Fruit fly (Drosophila melanogaster) whole organism, embryonic: ENCODE data around the gene CG11986.

Experiments used
- Adf1 ChIP-seq: fragments of 200-800 bp; sonication (Bioruptor generic); IDR thresholded peaks from 2 replicates; pipeline ENCODE4 v1.3.6; 2022; ENCODE audit warnings: missing biosample characterization, missing genetic modification characterization
- Asciz ChIP-seq: fragments of 200-800 bp; sonication (Bioruptor generic); optimal IDR thresholded peaks from 2 replicates; lab custom pipeline; 2017; ENCODE audit warnings: missing biosample characterization, mild to moderate bottlenecking, missing genetic modification characterization, missing genetic modification reagents
- BEAF-32 ChIP-seq: fragments of 200-800 bp; sonication (Bioruptor generic); optimal IDR thresholded peaks from 3 replicates; lab custom pipeline; 2017; ENCODE audit warnings: missing biosample characterization, missing genetic modification characterization, mild to moderate bottlenecking, moderate library complexity, missing genetic modification reagents
- CG10543 ChIP-seq: fragments of 200-800 bp; sonication (Bioruptor generic); optimal IDR thresholded peaks from 3 replicates; lab custom pipeline; 2017; ENCODE audit warnings: missing biosample characterization, mild to moderate bottlenecking, missing genetic modification characterization, moderate library complexity
- CG12219 ChIP-seq: fragments of 200-800 bp; sonication (Bioruptor generic); optimal IDR thresholded peaks from 3 replicates; lab custom pipeline; 2018; ENCODE audit warnings: missing biosample characterization, mild to moderate bottlenecking, missing genetic modification characterization
- CG12391 ChIP-seq: fragments of 200-800 bp; sonication (Bioruptor generic); optimal IDR thresholded peaks from 3 replicates; lab custom pipeline; 2018; ENCODE audit warnings: missing biosample characterization, mild to moderate bottlenecking, missing genetic modification characterization, moderate library complexity
- CG15514 ChIP-seq: fragments of 200-800 bp; sonication (Bioruptor generic); optimal IDR thresholded peaks from 3 replicates; lab custom pipeline; 2017; ENCODE audit warnings: missing biosample characterization, missing genetic modification characterization, mild to moderate bottlenecking, moderate library complexity, missing genetic modification reagents
- CG15601 ChIP-seq: fragments of 200-800 bp; sonication (Bioruptor generic); optimal IDR thresholded peaks from 3 replicates; lab custom pipeline; 2019; ENCODE audit warnings: missing biosample characterization, mild to moderate bottlenecking, missing genetic modification characterization, moderate library complexity
- CG17802 ChIP-seq: fragments of 200-800 bp; sonication (Bioruptor generic); optimal IDR thresholded peaks from 2 replicates; lab custom pipeline; 2018; ENCODE audit warnings: missing biosample characterization, mild to moderate bottlenecking, missing genetic modification characterization, moderate library complexity
- CG2712 ChIP-seq: fragments of 200-800 bp; optimal IDR thresholded peaks from 3 replicates; lab custom pipeline; 2019; ENCODE audit warnings: missing biosample characterization, mild to moderate bottlenecking, missing genetic modification characterization, moderate library complexity
- CG33557 ChIP-seq: fragments of 200-800 bp; sonication (Bioruptor generic); optimal IDR thresholded peaks from 2 replicates; lab custom pipeline; 2019; ENCODE audit warnings: missing biosample characterization, mild to moderate bottlenecking, missing genetic modification characterization, moderate library complexity
- CG34422 ChIP-seq: fragments of 200-800 bp; sonication (Bioruptor generic); IDR thresholded peaks from 3 replicates; pipeline ENCODE4 v1.3.6; 2022; ENCODE audit warnings: missing biosample characterization, missing genetic modification characterization
- CG4282 ChIP-seq: fragments of 200-800 bp; sonication (Bioruptor generic); optimal IDR thresholded peaks from 2 replicates; lab custom pipeline; 2016; ENCODE audit warnings: missing biosample characterization, missing genetic modification characterization
- CG9727 ChIP-seq: fragments of 200-800 bp; sonication (Bioruptor generic); optimal IDR thresholded peaks from 3 replicates; lab custom pipeline; 2017; ENCODE audit warnings: missing biosample characterization, mild to moderate bottlenecking, missing genetic modification characterization
- CHES-1-like ChIP-seq: fragments of 200-800 bp; sonication (Bioruptor generic); optimal IDR thresholded peaks from 2 replicates; lab custom pipeline; 2016; ENCODE audit warnings: missing biosample characterization, missing genetic modification characterization
- CoRest ChIP-seq: fragments of 200-800 bp; sonication (Bioruptor generic); optimal IDR thresholded peaks from 3 replicates; lab custom pipeline; 2018; ENCODE audit warnings: missing biosample characterization, mild to moderate bottlenecking, missing genetic modification characterization, moderate library complexity
- CrebB ChIP-seq: fragments of 200-800 bp; sonication (Bioruptor generic); optimal IDR thresholded peaks from 3 replicates; lab custom pipeline; 2018; ENCODE audit warnings: missing biosample characterization, mild to moderate bottlenecking, missing genetic modification characterization
- Dp ChIP-seq: fragments of 200-800 bp; sonication (Bioruptor generic); optimal IDR thresholded peaks from 2 replicates; lab custom pipeline; 2018; ENCODE audit warnings: missing biosample characterization, mild to moderate bottlenecking, missing genetic modification characterization, moderate library complexity
- Dref ChIP-seq: fragments of 200-800 bp; sonication (Bioruptor generic); IDR thresholded peaks from 2 replicates; pipeline ENCODE4 v1.3.6; 2022; ENCODE audit warnings: missing biosample characterization, missing genetic modification characterization
- Ets97D ChIP-seq: fragments of 200-800 bp; sonication (Bioruptor generic); optimal IDR thresholded peaks from 3 replicates; lab custom pipeline; 2016; ENCODE audit warnings: missing biosample characterization, missing genetic modification characterization
- HLH4C ChIP-seq: fragments of 200-800 bp; sonication (Bioruptor generic); IDR thresholded peaks from 3 replicates; pipeline ENCODE4 v1.3.6; 2022; ENCODE audit warnings: missing biosample characterization, missing genetic modification characterization; ENCODE audit not compliant: partially characterized antibody
- HLH54F ChIP-seq: fragments of 200-800 bp; sonication (Bioruptor generic); optimal IDR thresholded peaks from 3 replicates; lab custom pipeline; 2016; ENCODE audit warnings: missing biosample characterization, missing genetic modification characterization
- HmgZ ChIP-seq: fragments of 200-800 bp; sonication (Bioruptor generic); optimal IDR thresholded peaks from 2 replicates; lab custom pipeline; 2018; ENCODE audit warnings: missing biosample characterization, mild to moderate bottlenecking, missing genetic modification characterization
- Med ChIP-seq: fragments of 200-800 bp; sonication (Bioruptor generic); peaks from one replicate; lab custom pipeline; 2016; ENCODE audit warnings: missing biosample characterization, missing genetic modification characterization, mild to moderate bottlenecking, inconsistent platforms, moderate library complexity
- Nf-YB ChIP-seq: fragments of 200-800 bp; sonication (Bioruptor generic); optimal IDR thresholded peaks from 3 replicates; lab custom pipeline; 2019; ENCODE audit warnings: missing biosample characterization, mild to moderate bottlenecking, missing genetic modification characterization, moderate library complexity
- Rfx ChIP-seq: fragments of 200-800 bp; sonication (Bioruptor generic); IDR thresholded peaks from 2 replicates; pipeline ENCODE4 v1.3.6; 2022; ENCODE audit warnings: missing biosample characterization, missing genetic modification characterization
- Ssrp ChIP-seq: fragments of 200-800 bp; sonication (Bioruptor generic); optimal IDR thresholded peaks from 2 replicates; lab custom pipeline; 2018; ENCODE audit warnings: missing biosample characterization, mild to moderate bottlenecking, missing genetic modification characterization, moderate library complexity
- Vsx1 ChIP-seq: fragments of 200-800 bp; sonication (Bioruptor generic); optimal IDR thresholded peaks from 2 replicates; lab custom pipeline; 2017; ENCODE audit warnings: missing biosample characterization, mild to moderate bottlenecking, missing genetic modification characterization, missing genetic modification reagents
- amos ChIP-seq: fragments of 200-800 bp; sonication (Bioruptor generic); IDR thresholded peaks from 2 replicates; pipeline ENCODE4 v1.3.6; 2022; ENCODE audit warnings: missing biosample characterization, missing genetic modification characterization; ENCODE audit not compliant: partially characterized antibody
- cg ChIP-seq: fragments of 200-800 bp; sonication (Bioruptor generic); optimal IDR thresholded peaks from 3 replicates; lab custom pipeline; 2019; ENCODE audit warnings: missing biosample characterization, mild to moderate bottlenecking, missing genetic modification characterization, moderate library complexity
- chinmo ChIP-seq: fragments of 200-800 bp; sonication (Bioruptor generic); IDR thresholded peaks from 4 replicates; pipeline ENCODE4 v1.3.6; 2022; ENCODE audit warnings: missing biosample characterization, missing genetic modification characterization; ENCODE audit not compliant: partially characterized antibody
- crol ChIP-seq: fragments of 200-800 bp; sonication (Bioruptor generic); IDR thresholded peaks from 2 replicates; pipeline ENCODE4 v1.3.6; 2022; ENCODE audit warnings: missing biosample characterization, missing genetic modification characterization
- exex ChIP-seq: fragments of 200-800 bp; sonication (Bioruptor generic); optimal IDR thresholded peaks from 4 replicates; lab custom pipeline; 2018; ENCODE audit warnings: missing biosample characterization, mild to moderate bottlenecking, missing genetic modification characterization, moderate library complexity
- fd102C ChIP-seq: fragments of 200-800 bp; sonication (Bioruptor generic); optimal IDR thresholded peaks from 2 replicates; lab custom pipeline; 2018; ENCODE audit warnings: missing biosample characterization, mild to moderate bottlenecking, missing genetic modification characterization, moderate library complexity
- fd3F ChIP-seq: fragments of 200-800 bp; sonication (Bioruptor generic); optimal IDR thresholded peaks from 2 replicates; lab custom pipeline; 2018; ENCODE audit warnings: missing biosample characterization, mild to moderate bottlenecking, missing genetic modification characterization, moderate library complexity
- fd64A ChIP-seq: fragments of 200-800 bp; sonication (Bioruptor generic); optimal IDR thresholded peaks from 3 replicates; lab custom pipeline; 2018; ENCODE audit warnings: missing biosample characterization, mild to moderate bottlenecking, missing genetic modification characterization
- gcm ChIP-seq: fragments of 200-800 bp; sonication (Bioruptor generic); optimal IDR thresholded peaks from 2 replicates; lab custom pipeline; 2019; ENCODE audit warnings: missing biosample characterization, mild to moderate bottlenecking, missing genetic modification characterization, moderate library complexity
- gfzf ChIP-seq: fragments of 200-800 bp; sonication (Bioruptor generic); optimal IDR thresholded peaks from 2 replicates; lab custom pipeline; 2016; ENCODE audit warnings: missing biosample characterization, mild to moderate bottlenecking, missing genetic modification characterization, moderate library complexity
- grau ChIP-seq: fragments of 200-800 bp; optimal IDR thresholded peaks from 3 replicates; lab custom pipeline; 2019; ENCODE audit warnings: missing biosample characterization, mild to moderate bottlenecking, missing genetic modification characterization, moderate library complexity
- inv ChIP-seq: fragments of 200-800 bp; sonication (Bioruptor generic); IDR thresholded peaks from 2 replicates; pipeline ENCODE4 v1.3.6; 2022; ENCODE audit warnings: missing biosample characterization, missing genetic modification characterization; ENCODE audit not compliant: partially characterized antibody
- knrl ChIP-seq: fragments of 200-800 bp; sonication (Bioruptor generic); IDR thresholded peaks from 3 replicates; pipeline ENCODE4 v1.3.6; 2022; ENCODE audit warnings: missing biosample characterization, missing genetic modification characterization; ENCODE audit not compliant: partially characterized antibody
- nmo ChIP-seq: fragments of 200-800 bp; sonication (Bioruptor generic); optimal IDR thresholded peaks from 2 replicates; lab custom pipeline; 2018; ENCODE audit warnings: missing biosample characterization, mild to moderate bottlenecking, missing genetic modification characterization, moderate library complexity
- onecut ChIP-seq: fragments of 200-800 bp; sonication (Bioruptor generic); IDR thresholded peaks from 2 replicates; pipeline ENCODE4 v1.3.6; 2022; ENCODE audit warnings: missing biosample characterization, missing genetic modification characterization
- pzg ChIP-seq: fragments of 200-800 bp; sonication (Bioruptor generic); optimal IDR thresholded peaks from 3 replicates; lab custom pipeline; 2018; ENCODE audit warnings: missing biosample characterization, mild to moderate bottlenecking, missing genetic modification characterization, moderate library complexity
- slp2 ChIP-seq: fragments of 200-800 bp; sonication (Bioruptor generic); optimal IDR thresholded peaks from 2 replicates; lab custom pipeline; 2016; ENCODE audit warnings: missing biosample characterization, missing genetic modification characterization
- sr ChIP-seq: fragments of 200-800 bp; sonication (Bioruptor generic); IDR thresholded peaks from 3 replicates; pipeline ENCODE4 v1.3.6; 2022; ENCODE audit warnings: missing biosample characterization, missing genetic modification characterization
- trem ChIP-seq: fragments of 200-800 bp; optimal IDR thresholded peaks from 3 replicates; lab custom pipeline; 2019; ENCODE audit warnings: missing biosample characterization, mild to moderate bottlenecking, missing genetic modification characterization, moderate library complexity
- zen2 ChIP-seq: fragments of 200-800 bp; sonication (Bioruptor generic); IDR thresholded peaks from 3 replicates; pipeline ENCODE4 v1.3.6; 2022; ENCODE audit warnings: missing biosample characterization, missing genetic modification characterization; ENCODE audit not compliant: partially characterized antibody

CG11986 gene

DNA sequence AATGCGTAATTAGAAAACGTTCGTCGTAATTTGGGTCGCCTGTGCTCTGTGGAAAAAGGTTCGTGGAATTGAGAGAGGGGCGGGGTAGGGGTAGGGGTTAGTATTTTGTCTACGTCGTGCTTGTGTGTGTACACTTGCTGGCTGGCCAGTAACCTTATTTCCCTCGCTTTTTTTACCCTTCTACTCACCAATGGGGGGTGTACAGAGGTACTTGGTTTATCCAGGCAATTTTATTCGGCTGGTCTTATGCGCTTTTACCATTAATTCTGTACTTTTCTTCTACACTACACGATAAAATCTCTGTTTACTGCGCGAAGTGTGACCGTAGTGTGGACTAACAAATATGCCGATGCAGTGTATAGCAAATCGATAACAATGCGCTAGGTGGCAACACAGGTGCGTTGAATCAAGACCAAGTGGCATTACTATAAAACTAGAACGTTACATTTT is 4.5 kb downstream of the CG11986 start, which contains the start of gene tgo (continued):
- peak; percentile 36 for TF ChIP-seq CG10543
- TF ChIP-seq BEAF-32 = peak; percentile 65
- TF ChIP-seq Ets97D (GFP tag; lab: Kevin White, UChicago) = peak; percentile 52
- TF ChIP-seq Asciz (GFP tag; lab: Kevin White, UChicago) = no peak
- no peak for TF ChIP-seq CG12219 (GFP tag; lab: Kevin White, UChicago)
- TF ChIP-seq trem (tag; lab: Kevin White, UChicago) = peak; percentile 73
- TF ChIP-seq CG17802 (tag; lab: Kevin White, UChicago) = no peak
- TF ChIP-seq sr (GFP tag; lab: Robert Waterston, UW) = no peak
- peak; percentile 52 for TF ChIP-seq nmo (GFP tag; lab: Kevin White, UChicago)
- peak; percentile 83; the same call in 1 of the 3 replicates for TF ChIP-seq CG34422 (GFP tag; lab: Robert Waterston, UW)
- TF ChIP-seq Dref (GFP tag; lab: Robert Waterston, UW) = peak; percentile 89
- TF ChIP-seq knrl (GFP tag; lab: Robert Waterston, UW) = peak; percentile 47; the same call in 1 of the 3 replicates
- peak; percentile 61 for TF ChIP-seq Dp (GFP tag; lab: Kevin White, UChicago)
- TF ChIP-seq CG2712 (tag; lab: Kevin White, UChicago) = peak; percentile 46
- peak; percentile 50 for TF ChIP-seq onecut (GFP tag; lab: Robert Waterston, UW)
- no peak for TF ChIP-seq fd3F (GFP tag; lab: Kevin White, UChicago)
- peak; percentile 36 for TF ChIP-seq grau (tag; lab: Kevin White, UChicago)
- TF ChIP-seq amos (GFP tag; lab: Robert Waterston, UW) = peak; percentile 62
- TF ChIP-seq CG4282 (GFP tag; lab: Kevin White, UChicago) = no peak
- TF ChIP-seq CG15514 (GFP tag; lab: Kevin White, UChicago) = peak; percentile 75
- TF ChIP-seq pzg (GFP tag; lab: Kevin White, UChicago) = peak; percentile 96
- no peak for TF ChIP-seq fd64A
- no peak for TF ChIP-seq fd102C (GFP tag; lab: Kevin White, UChicago)
- peak; percentile 34; the same call in 1 of the 2 replicates for TF ChIP-seq Rfx
- TF ChIP-seq chinmo = 0 out of 4 replicates have a peak, but pooled peaks have one; percentile 67
- peak; percentile 13 for TF ChIP-seq CG33557 (GFP tag; lab: Kevin White, UChicago)
- TF ChIP-seq cg = peak; percentile 72
- peak; percentile 36 for TF ChIP-seq gcm (GFP tag; lab: Kevin White, UChicago)
- peak; percentile 33 for TF ChIP-seq CG15601 (tag; lab: Kevin White, UChicago)
- TF ChIP-seq CG12391 = peak; percentile 28
- no peak for TF ChIP-seq Ssrp
- no peak for TF ChIP-seq exex (tag; lab: Kevin White, UChicago)
- TF ChIP-seq Med (GFP tag; lab: Kevin White, UChicago) = peak; percentile 72
- TF ChIP-seq HmgZ (tag; lab: Kevin White, UChicago) = peak; percentile 85
- TF ChIP-seq zen2 (GFP tag; lab: Robert Waterston, UW) = no peak
- TF ChIP-seq crol (GFP tag; lab: Robert Waterston, UW) = peak; percentile 98
- peak; percentile 64 for TF ChIP-seq CHES-1-like (GFP tag; lab: Kevin White, UChicago)
- TF ChIP-seq slp2 (GFP tag; lab: Kevin White, UChicago) = no peak
- TF ChIP-seq CG9727 (GFP tag; lab: Kevin White, UChicago) = peak; percentile 9
- peak; percentile 12 for TF ChIP-seq Nf-YB (GFP tag; lab: Kevin White, UChicago)
- peak; percentile 46 for TF ChIP-seq HLH4C (GFP tag; lab: Robert Waterston, UW)
- no peak for TF ChIP-seq Vsx1
- no peak for TF ChIP-seq inv
- TF ChIP-seq gfzf (GFP tag; lab: Kevin White, UChicago) = peak; percentile 90
- TF ChIP-seq CrebB (tag; lab: Kevin White, UChicago) = peak; percentile 13
- peak; percentile 52 for TF ChIP-seq CoRest (tag; lab: Kevin White, UChicago)
- TF ChIP-seq Adf1 (GFP tag; lab: Robert Waterston, UW) = peak; percentile 24; the same call in 1 of the 2 replicates
- TF ChIP-seq HLH54F (GFP tag; lab: Kevin White, UChicago) = no peak
